Worm (Caenorhabditis elegans): ENCODE data around the gene Y42G9A.1.

Gene Y42G9A.1

ce11 chrIII:6116281-6116886 is 33.4 kb upstream of the Y42G9A.1 start, which contains the start of gene nmt-1 (continued):
- no peak for TF ChIP-seq ztf-4 (tag; optimal IDR thresholded peaks at IDR 0.05)
- TF ChIP-seq pqm-1 (tag; optimal IDR thresholded peaks at IDR 0.05), result no peak
- no peak for TF ChIP-seq ama-1 (optimal IDR thresholded peaks at IDR 0.05)
- TF ChIP-seq skn-1 (tag; optimal IDR thresholded peaks at IDR 0.05), result peak; percentile 49
- TF ChIP-seq elt-1 (tag; optimal IDR thresholded peaks at IDR 0.05), result no peak
- no peak for TF ChIP-seq sea-2 (GFP tag; optimal IDR thresholded peaks at IDR 0.05)
- TF ChIP-seq lsy-12 (tag; optimal IDR thresholded peaks at IDR 0.05), result no peak
- TF ChIP-seq nhr-43 (tag; optimal IDR thresholded peaks at IDR 0.05; ENCODE audit: poor library complexity, severe bottlenecking), result no peak
- TF ChIP-seq nhr-25 (tag; optimal IDR thresholded peaks at IDR 0.05), result peak; percentile 54
- no peak for TF ChIP-seq egl-27 (tag; optimal IDR thresholded peaks at IDR 0.05)
- TF ChIP-seq fkh-10 (GFP tag; optimal IDR thresholded peaks at IDR 0.05), result no peak
- TF ChIP-seq nhr-67 (tag; optimal IDR thresholded peaks at IDR 0.05), result no peak
- no peak for TF ChIP-seq nhr-12 (tag; optimal IDR thresholded peaks at IDR 0.05)

ce11 chrIII:6116981-6117380 is 32.8 kb upstream of the Y42G9A.1 start:
- TF ChIP-seq pqm-1 (tag; optimal IDR thresholded peaks at IDR 0.05) (peak; percentile 77), pha-4 (tag; optimal IDR thresholded peaks at IDR 0.05) (peak; percentile 39), elt-2 (tag; optimal IDR thresholded peaks at IDR 0.05) (peak; percentile 97), unc-39 (tag; optimal IDR thresholded peaks at IDR 0.05) (no peak), fos-1 (tag; optimal IDR thresholded peaks at IDR 0.05) (no peak)

ce11 chrIII:6118320-6118719 is 31.4 kb upstream of the Y42G9A.1 start, which contains the start of gene kin-18:
Gene kin-18, plus strand, starts transcription at chrIII:6118620.
- TF ChIP-seq daf-12 (tag; optimal IDR thresholded peaks at IDR 0.05), result no peak
- TF ChIP-seq elt-2 (tag; optimal IDR thresholded peaks at IDR 0.05), result no peak
- no peak for TF ChIP-seq ama-1 (optimal IDR thresholded peaks at IDR 0.05)
- no peak for TF ChIP-seq jun-1 (tag; optimal IDR thresholded peaks at IDR 0.05)
- TF ChIP-seq skn-1 (tag; optimal IDR thresholded peaks at IDR 0.05), result no peak
- TF ChIP-seq lin-39 (tag; optimal IDR thresholded peaks at IDR 0.05), result no peak
- no peak for TF ChIP-seq ZK546.5 (tag; optimal IDR thresholded peaks at IDR 0.05)

- TF ChIP-seq unc-39 (tag; optimal IDR thresholded peaks at IDR 0.05) (no peak), fos-1 (tag; optimal IDR thresholded peaks at IDR 0.05) (no peak), ceh-82 (tag; optimal IDR thresholded peaks at IDR 0.05) (no peak), nhr-28 (tag; optimal IDR thresholded peaks at IDR 0.05) (no peak), elt-3 (tag; optimal IDR thresholded peaks at IDR 0.05) (no peak), nhr-11 (tag; optimal IDR thresholded peaks at IDR 0.05) (no peak), fkh-10 (GFP tag; optimal IDR thresholded peaks at IDR 0.05) (no peak), ama-1 (optimal IDR thresholded peaks at IDR 0.05) (no peak), nhr-77 (tag; optimal IDR thresholded peaks at IDR 0.05) (no peak), tbx-2 (tag; optimal IDR thresholded peaks at IDR 0.05) (no peak), pqm-1 (tag; optimal IDR thresholded peaks at IDR 0.05) (no peak), unc-62 (GFP tag; optimal IDR thresholded peaks at IDR 0.05) (no peak), nhr-23 (tag; optimal IDR thresholded peaks at IDR 0.05) (no peak), lsy-12 (tag; optimal IDR thresholded peaks at IDR 0.05) (no peak), nfya-1 (tag; optimal IDR thresholded peaks at IDR 0.05; ENCODE audit: insufficient read depth) (no peak)
Measured at ce11 chrIII:6120990-6121389, 28.8 kb upstream of the Y42G9A.1 start.

ce11 chrIII:6123647-6124046 is 26.1 kb upstream of the Y42G9A.1 start:
- TF ChIP-seq nhr-23 (tag; optimal IDR thresholded peaks at IDR 0.05) (no peak), ama-1 (optimal IDR thresholded peaks at IDR 0.05) (peak; percentile 13), ceh-82 (tag; optimal IDR thresholded peaks at IDR 0.05) (peak; percentile 36), aly-2 (tag; optimal IDR thresholded peaks at IDR 0.05) (peak; percentile 42), unc-62 (GFP tag; optimal IDR thresholded peaks at IDR 0.05) (no peak), nhr-43 (tag; optimal IDR thresholded peaks at IDR 0.05; ENCODE audit: poor library complexity, severe bottlenecking) (no peak), mml-1 (tag; optimal IDR thresholded peaks at IDR 0.05) (no peak), R02D3.7 (tag; optimal IDR thresholded peaks at IDR 0.05) (no peak), lsy-12 (tag; optimal IDR thresholded peaks at IDR 0.05) (peak; percentile 37), tbx-2 (tag; optimal IDR thresholded peaks at IDR 0.05) (no peak)

All from whole organism, L3 larva.